Fruit fly (Drosophila melanogaster) S2 (cell line): ENCODE results near the gene CG6470.

Experiments used
- CG8478 ChIP-seq: fragments of >200 bp; optimal IDR thresholded peaks from 2 replicates; lab custom pipeline; 2018
- CTCF ChIP-seq, 2 experiments: fragments of >200 bp; optimal IDR thresholded peaks; 2 replicates each; lab custom pipeline; 2018

dm6 chrX:18483261-18484218 is 31.1 kb downstream of the CG6470 start, which contains the start of gene Hayan:
- TF ChIP-seq CG8478 (lab: Kevin White, UChicago) (no peak), CTCF (optimal IDR thresholded peaks at IDR 0.05; lab: Kevin White, UChicago) (no peak)
